Fruit fly (Drosophila melanogaster) whole organism, embryonic: ENCODE results near the gene CG15143.

ENCODE experiments used
- ATbp ChIP-seq: fragments of 200-800 bp; sonication (Bioruptor generic); optimal IDR thresholded peaks from 2 replicates; lab custom pipeline; 2017; ENCODE audit warnings: missing biosample characterization, mild to moderate bottlenecking, missing genetic modification characterization, missing genetic modification reagents
- Atf-2 ChIP-seq: fragments of 200-800 bp; sonication (Bioruptor generic); optimal IDR thresholded peaks from 2 replicates; lab custom pipeline; 2016; ENCODE audit warnings: missing biosample characterization, missing genetic modification characterization
- B-H1 ChIP-seq: fragments of 200-800 bp; sonication (Bioruptor generic); IDR thresholded peaks from 3 replicates; pipeline ENCODE4 v1.3.6; 2022; ENCODE audit warnings: missing biosample characterization, missing genetic modification characterization
- BEAF-32 ChIP-seq: fragments of 200-800 bp; sonication (Bioruptor generic); optimal IDR thresholded peaks from 3 replicates; lab custom pipeline; 2017; ENCODE audit warnings: missing biosample characterization, missing genetic modification characterization, mild to moderate bottlenecking, moderate library complexity, missing genetic modification reagents
- CG10565 ChIP-seq: fragments of 200-800 bp; sonication (Bioruptor generic); optimal IDR thresholded peaks from 3 replicates; lab custom pipeline; 2016; ENCODE audit warnings: missing biosample characterization, mild to moderate bottlenecking, missing genetic modification characterization
- CG11696 ChIP-seq: fragments of 200-800 bp; sonication (Bioruptor generic); IDR thresholded peaks from 2 replicates; pipeline ENCODE4 v1.3.6; 2022; ENCODE audit warnings: missing biosample characterization, missing genetic modification characterization
- CG12071 ChIP-seq: fragments of 200-800 bp; sonication (Bioruptor generic); optimal IDR thresholded peaks from 3 replicates; lab custom pipeline; 2018; ENCODE audit warnings: missing biosample characterization, mild to moderate bottlenecking, missing genetic modification characterization
- CG12104 ChIP-seq: fragments of 200-800 bp; sonication (Bioruptor generic); optimal IDR thresholded peaks from 3 replicates; lab custom pipeline; 2016; ENCODE audit warnings: missing biosample characterization, missing genetic modification characterization
- CG12659 ChIP-seq: fragments of 200-800 bp; sonication (Bioruptor generic); optimal IDR thresholded peaks from 3 replicates; lab custom pipeline; 2017; ENCODE audit warnings: mild to moderate bottlenecking, missing biosample characterization, missing genetic modification reagents, missing genetic modification characterization
- CG12744 ChIP-seq: fragments of 200-800 bp; sonication (Bioruptor generic); optimal IDR thresholded peaks from 2 replicates; lab custom pipeline; 2016; ENCODE audit warnings: missing biosample characterization, missing genetic modification characterization
- CG15601 ChIP-seq: fragments of 200-800 bp; sonication (Bioruptor generic); optimal IDR thresholded peaks from 3 replicates; lab custom pipeline; 2019; ENCODE audit warnings: missing biosample characterization, mild to moderate bottlenecking, missing genetic modification characterization, moderate library complexity
- CG16813 ChIP-seq: fragments of 200-800 bp; sonication (Bioruptor generic); IDR thresholded peaks from 3 replicates; pipeline ENCODE4 v1.3.6; 2022; ENCODE audit warnings: missing biosample characterization, missing genetic modification characterization; ENCODE audit not compliant: partially characterized antibody
- CG1792 ChIP-seq: fragments of 200-800 bp; sonication (Bioruptor generic); optimal IDR thresholded peaks from 2 replicates; lab custom pipeline; 2016; ENCODE audit warnings: missing biosample characterization, missing genetic modification characterization
- CG18262 ChIP-seq: fragments of 200-800 bp; optimal IDR thresholded peaks from 3 replicates; lab custom pipeline; 2019; ENCODE audit warnings: missing biosample characterization, mild to moderate bottlenecking, missing genetic modification characterization, moderate library complexity
- CG18599 ChIP-seq: fragments of 200-800 bp; sonication (Bioruptor generic); optimal IDR thresholded peaks from 3 replicates; lab custom pipeline; 2017; ENCODE audit warnings: missing biosample characterization, missing genetic modification characterization, mild to moderate bottlenecking, moderate library complexity, missing genetic modification reagents
- CG2116 ChIP-seq: fragments of 200-800 bp; sonication (Bioruptor generic); optimal IDR thresholded peaks from 3 replicates; lab custom pipeline; 2018; ENCODE audit warnings: missing biosample characterization, mild to moderate bottlenecking, missing genetic modification characterization
- CG31224 ChIP-seq: fragments of 200-800 bp; sonication (Bioruptor generic); IDR thresholded peaks from 2 replicates; pipeline ENCODE4 v1.3.6; 2022; ENCODE audit warnings: missing biosample characterization, missing genetic modification characterization
- CG3838 ChIP-seq: fragments of 200-800 bp; sonication (Bioruptor generic); optimal IDR thresholded peaks from 3 replicates; lab custom pipeline; 2016; ENCODE audit warnings: missing biosample characterization, missing genetic modification characterization
- CG4424 ChIP-seq: fragments of 200-800 bp; sonication (Bioruptor generic); optimal IDR thresholded peaks from 3 replicates; lab custom pipeline; 2016; ENCODE audit warnings: missing biosample characterization, missing genetic modification characterization
- CG5180 ChIP-seq: fragments of 200-800 bp; sonication (Bioruptor generic); optimal IDR thresholded peaks from 3 replicates; lab custom pipeline; 2017; ENCODE audit warnings: missing biosample characterization, missing genetic modification characterization, mild to moderate bottlenecking, moderate library complexity, missing genetic modification reagents
- CG7271 ChIP-seq: fragments of 200-800 bp; sonication (Bioruptor generic); optimal IDR thresholded peaks from 2 replicates; lab custom pipeline; 2018; ENCODE audit warnings: missing biosample characterization, mild to moderate bottlenecking, missing genetic modification characterization, moderate library complexity
- CG7963 ChIP-seq: fragments of 200-800 bp; sonication (Bioruptor generic); IDR thresholded peaks from 3 replicates; pipeline ENCODE4 v1.3.6; 2022; ENCODE audit warnings: missing biosample characterization, missing genetic modification characterization; ENCODE audit not compliant: partially characterized antibody
- CG8281 ChIP-seq: fragments of 200-800 bp; sonication (Bioruptor generic); optimal IDR thresholded peaks from 2 replicates; lab custom pipeline; 2018; ENCODE audit warnings: missing biosample characterization, mild to moderate bottlenecking, missing genetic modification characterization, moderate library complexity
- CG8290 ChIP-seq, 3 experiments: fragments of 200-800 bp; sonication (Bioruptor generic); optimal IDR thresholded peaks; 2 replicates each; lab custom pipeline; 2016 to 2019; ENCODE audit warnings: missing biosample characterization in 3 of 3, missing genetic modification characterization in 3 of 3, mild to moderate bottlenecking in 2 of 3, moderate library complexity in 1 of 3
- D ChIP-seq, 2 experiments: fragments of 200-800 bp in 1 of 2; fragments of >200 bp in 1 of 2; sonication (Bioruptor generic) in 1 of 2; optimal IDR thresholded peaks; 2 replicates in 1 of 2; 3 replicates in 1 of 2; lab custom pipeline; 2017; ENCODE audit warnings: mild to moderate bottlenecking in 1 of 2, missing biosample characterization in 1 of 2, missing genetic modification characterization in 1 of 2, missing genetic modification reagents in 1 of 2
- Dll ChIP-seq: fragments of 200-800 bp; sonication (Bioruptor generic); IDR thresholded peaks from 4 replicates; pipeline ENCODE4 v1.3.6; 2022; ENCODE audit warnings: missing biosample characterization, missing genetic modification characterization; ENCODE audit not compliant: partially characterized antibody
- E2f2 ChIP-seq: fragments of 200-800 bp; sonication (Bioruptor generic); IDR thresholded peaks from 2 replicates; pipeline ENCODE4 v1.3.6; 2022; ENCODE audit warnings: missing biosample characterization, missing genetic modification characterization
- GATAe ChIP-seq: fragments of 200-800 bp; sonication (Bioruptor generic); conservative IDR thresholded peaks from 2 replicates; pipeline ENCODE4 v1.3.6; 2022; ENCODE audit warnings: missing biosample characterization, missing genetic modification characterization
- H15 ChIP-seq: fragments of 200-800 bp; sonication (Bioruptor generic); IDR thresholded peaks from 3 replicates; pipeline ENCODE4 v1.3.6; 2022; ENCODE audit warnings: missing biosample characterization, missing genetic modification characterization
- HmgD ChIP-seq: fragments of 200-800 bp; sonication (Bioruptor generic); optimal IDR thresholded peaks from 3 replicates; lab custom pipeline; 2016; ENCODE audit warnings: missing biosample characterization, missing genetic modification characterization
- Jarid2 ChIP-seq: fragments of 200-800 bp; sonication (Bioruptor generic); optimal IDR thresholded peaks from 3 replicates; lab custom pipeline; 2017; ENCODE audit warnings: mild to moderate bottlenecking, missing biosample characterization, missing genetic modification reagents, missing genetic modification characterization
- Vsx1 ChIP-seq: fragments of 200-800 bp; sonication (Bioruptor generic); optimal IDR thresholded peaks from 2 replicates; lab custom pipeline; 2017; ENCODE audit warnings: missing biosample characterization, mild to moderate bottlenecking, missing genetic modification characterization, missing genetic modification reagents
- cad ChIP-seq: fragments of >200 bp; optimal IDR thresholded peaks from 2 replicates; lab custom pipeline; 2017; ENCODE audit warnings: missing biosample characterization, missing genetic modification characterization
- cwo ChIP-seq: fragments of 200-800 bp; sonication (Bioruptor generic); optimal IDR thresholded peaks from 3 replicates; lab custom pipeline; 2017; ENCODE audit warnings: missing biosample characterization, missing genetic modification characterization, mild to moderate bottlenecking, moderate library complexity, missing genetic modification reagents
- dimm ChIP-seq: fragments of 200-800 bp; sonication (Bioruptor generic); IDR thresholded peaks from 2 replicates; pipeline ENCODE4 v1.3.6; 2022; ENCODE audit warnings: missing biosample characterization, missing genetic modification characterization
- dm ChIP-seq: fragments of 200-800 bp; sonication (Bioruptor generic); optimal IDR thresholded peaks from 3 replicates; lab custom pipeline; 2016; ENCODE audit warnings: missing biosample characterization, missing genetic modification characterization
- grau ChIP-seq: fragments of 200-800 bp; optimal IDR thresholded peaks from 3 replicates; lab custom pipeline; 2019; ENCODE audit warnings: missing biosample characterization, mild to moderate bottlenecking, missing genetic modification characterization, moderate library complexity
- gsb-n ChIP-seq: fragments of 200-800 bp; sonication (Bioruptor generic); optimal IDR thresholded peaks from 3 replicates; lab custom pipeline; 2018; ENCODE audit warnings: missing biosample characterization, mild to moderate bottlenecking, missing genetic modification characterization
- h ChIP-seq: fragments of >200 bp; optimal IDR thresholded peaks from 2 replicates; lab custom pipeline; 2017
- her ChIP-seq: fragments of 200-800 bp; sonication (Bioruptor generic); optimal IDR thresholded peaks from 2 replicates; lab custom pipeline; 2016; ENCODE audit warnings: missing biosample characterization, missing genetic modification characterization
- nom ChIP-seq: fragments of 200-800 bp; sonication (Bioruptor generic); optimal IDR thresholded peaks from 2 replicates; lab custom pipeline; 2017; ENCODE audit warnings: missing biosample characterization, missing genetic modification characterization, mild to moderate bottlenecking, moderate library complexity, missing genetic modification reagents
- pho ChIP-seq: fragments of 200-800 bp; sonication (Bioruptor generic); optimal IDR thresholded peaks from 2 replicates; lab custom pipeline; 2016; ENCODE audit warnings: missing biosample characterization, missing genetic modification characterization
- pum ChIP-seq: fragments of 200-800 bp; sonication (Bioruptor generic); optimal IDR thresholded peaks from 2 replicates; lab custom pipeline; 2016; ENCODE audit warnings: missing biosample characterization, missing genetic modification characterization
- run ChIP-seq: fragments of 200-800 bp; sonication (Bioruptor generic); optimal IDR thresholded peaks from 3 replicates; lab custom pipeline; 2018; ENCODE audit warnings: missing biosample characterization, mild to moderate bottlenecking, missing genetic modification characterization
- scrt ChIP-seq: fragments of 200-800 bp; sonication (Bioruptor generic); optimal IDR thresholded peaks from 2 replicates; lab custom pipeline; 2018; ENCODE audit warnings: missing biosample characterization, mild to moderate bottlenecking, missing genetic modification characterization, moderate library complexity
- sima ChIP-seq: fragments of 200-800 bp; sonication (Bioruptor generic); optimal IDR thresholded peaks from 2 replicates; lab custom pipeline; 2016; ENCODE audit warnings: missing biosample characterization, missing genetic modification characterization
- tna ChIP-seq: fragments of 200-800 bp; sonication (Bioruptor generic); IDR thresholded peaks from 2 replicates; pipeline ENCODE4 v1.3.6; 2022; ENCODE audit warnings: missing biosample characterization, missing genetic modification characterization; ENCODE audit not compliant: partially characterized antibody
- unc-4 ChIP-seq: fragments of 200-800 bp; sonication (Bioruptor generic); IDR thresholded peaks from 2 replicates; pipeline ENCODE4 v1.3.6; 2022; ENCODE audit warnings: missing biosample characterization, missing genetic modification characterization; ENCODE audit not compliant: partially characterized antibody
- wek ChIP-seq: fragments of 200-800 bp; sonication (Bioruptor generic); optimal IDR thresholded peaks from 3 replicates; lab custom pipeline; 2018; ENCODE audit warnings: missing biosample characterization, mild to moderate bottlenecking, missing genetic modification characterization, moderate library complexity

CG15143 gene

dm6 chr2L:17500946-17501451 lies 23.4 kb downstream of the CG15143 start, which contains the start of the genes mEFTs and Dhc36C (continued):
- peak; percentile 70 for TF ChIP-seq dm (GFP tag; lab: Kevin White, UChicago)
- no peak for TF ChIP-seq CG10565 (GFP tag; lab: Kevin White, UChicago)
- TF ChIP-seq nom (GFP tag; lab: Kevin White, UChicago), result no peak
- TF ChIP-seq CG16813, result peak; percentile 88
- TF ChIP-seq tna (GFP tag; lab: Robert Waterston, UW), result peak; percentile 80
- TF ChIP-seq dimm (GFP tag; lab: Robert Waterston, UW), result no peak
- no peak for TF ChIP-seq sima (GFP tag; lab: Kevin White, UChicago)
- TF ChIP-seq gsb-n (tag; lab: Kevin White, UChicago), result no peak
- no peak for TF ChIP-seq run (tag; lab: Kevin White, UChicago)
- no peak for TF ChIP-seq D (optimal IDR thresholded peaks at IDR 0.05; lab: Kevin White, UChicago)
- TF ChIP-seq D (GFP tag; optimal IDR thresholded peaks at IDR 0.05; lab: Kevin White, UChicago), result no peak
- no peak for TF ChIP-seq H15 (GFP tag; lab: Robert Waterston, UW)
- TF ChIP-seq CG11696 (GFP tag; lab: Robert Waterston, UW), result no peak
- TF ChIP-seq CG18599 (GFP tag; lab: Kevin White, UChicago), result no peak
- TF ChIP-seq grau (tag; lab: Kevin White, UChicago), result no peak
- TF ChIP-seq cwo (GFP tag; lab: Kevin White, UChicago), result no peak
- TF ChIP-seq CG12744 (GFP tag; lab: Kevin White, UChicago), result no peak
- peak; percentile 85 for TF ChIP-seq unc-4 (GFP tag; lab: Robert Waterston, UW)
- peak; percentile 63 for TF ChIP-seq CG2116 (GFP tag; lab: Kevin White, UChicago)
- peak; percentile 8 for TF ChIP-seq CG15601
- TF ChIP-seq Vsx1 (GFP tag; lab: Kevin White, UChicago), result no peak
- TF ChIP-seq CG31224, result no peak
- TF ChIP-seq Dll (GFP tag; lab: Robert Waterston, UW), result peak; percentile 87
- no peak for TF ChIP-seq pum (GFP tag; lab: Kevin White, UChicago)
- TF ChIP-seq her (GFP tag; lab: Kevin White, UChicago), result no peak
- no peak for TF ChIP-seq wek (GFP tag; lab: Kevin White, UChicago)
- peak; percentile 86 for TF ChIP-seq E2f2 (GFP tag; lab: Robert Waterston, UW)
- no peak for TF ChIP-seq Jarid2 (GFP tag; lab: Kevin White, UChicago)
- TF ChIP-seq CG12104 (GFP tag; lab: Kevin White, UChicago), result no peak
- TF ChIP-seq CG8281 (tag; lab: Kevin White, UChicago), result no peak
- no peak for TF ChIP-seq CG7271 (tag; lab: Kevin White, UChicago)
- TF ChIP-seq scrt (GFP tag; lab: Kevin White, UChicago), result peak; percentile 45
- no peak for TF ChIP-seq CG8290 (GFP tag; optimal IDR thresholded peaks at IDR 0.05; lab: Kevin White, UChicago)
- peak in 1 of 2 experiments; percentile 40 for TF ChIP-seq CG8290 (tag; optimal IDR thresholded peaks at IDR 0.05; lab: Kevin White, UChicago)
- no peak for TF ChIP-seq CG1792 (GFP tag; lab: Kevin White, UChicago)
- no peak for TF ChIP-seq CG5180 (GFP tag; lab: Kevin White, UChicago)
- no peak for TF ChIP-seq h
- TF ChIP-seq ATbp, result no peak
- TF ChIP-seq CG12659 (GFP tag; lab: Kevin White, UChicago), result peak; percentile 18
- no peak for TF ChIP-seq CG3838 (GFP tag; lab: Kevin White, UChicago)
- TF ChIP-seq Atf-2 (GFP tag; lab: Kevin White, UChicago), result no peak
- peak; percentile 86 for TF ChIP-seq BEAF-32 (GFP tag; lab: Kevin White, UChicago)
- TF ChIP-seq CG12071, result no peak
- TF ChIP-seq GATAe (GFP tag; lab: Robert Waterston, UW), result no peak
- TF ChIP-seq CG18262 (tag; lab: Kevin White, UChicago), result no peak
- no peak for TF ChIP-seq CG4424
- TF ChIP-seq HmgD (GFP tag; lab: Kevin White, UChicago), result peak; percentile 15
- TF ChIP-seq pho (GFP tag; lab: Kevin White, UChicago), result no peak
- peak; percentile 75 for TF ChIP-seq CG7963 (GFP tag; lab: Robert Waterston, UW)
- no peak for TF ChIP-seq cad (GFP tag; lab: Kevin White, UChicago)
- no peak for TF ChIP-seq B-H1
